Worm (Caenorhabditis elegans): Measurements from ENCODE around the gene Y45G12B.2.
A peak's percentile ranks its signal among the peaks of the same experiment; 100 is the strongest.

Gene Y45G12B.2

ce11 chrV:2722555-2722954 is 28.0 kb downstream of the Y45G12B.2 start, which contains the start of gene srg-60:
Gene srg-60, minus strand, starts transcription at chrV:2722655.
- no peak for TF ChIP-seq elt-3 (tag; optimal IDR thresholded peaks at IDR 0.05)
- TF ChIP-seq C34B4.2 (tag; optimal IDR thresholded peaks at IDR 0.05): no peak
- TF ChIP-seq tlp-1 (tag; optimal IDR thresholded peaks at IDR 0.05): no peak
- no peak for TF ChIP-seq dsc-1 (tag; optimal IDR thresholded peaks at IDR 0.05)
- TF ChIP-seq fkh-8 (tag; optimal IDR thresholded peaks at IDR 0.05): no peak
- TF ChIP-seq pqm-1 (tag; optimal IDR thresholded peaks at IDR 0.05): no peak
- no peak for TF ChIP-seq ceh-82 (tag; optimal IDR thresholded peaks at IDR 0.05)

DNA sequence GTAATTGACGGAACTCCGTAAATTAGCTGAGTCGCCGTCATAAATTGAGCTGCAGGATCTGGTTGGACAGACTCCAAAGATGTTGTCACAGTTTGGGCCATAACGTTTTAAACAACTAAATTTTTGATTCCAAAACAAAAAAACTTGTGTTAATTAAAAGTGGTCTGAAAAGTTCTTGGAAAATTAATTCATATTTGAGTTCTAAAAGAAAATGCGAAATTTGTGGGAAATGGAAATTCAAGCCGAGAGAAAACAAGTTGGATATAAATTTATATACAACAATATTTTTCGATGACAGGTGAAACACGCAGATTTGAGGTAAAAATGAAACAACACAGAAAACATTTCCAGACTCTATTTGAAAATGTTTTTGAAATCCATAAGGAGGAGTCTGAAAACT is 30.7 kb downstream of the Y45G12B.2 start, which contains the start of gene srg-59:
Gene srg-59, minus strand, starts transcription at position 101 of the 400 bp plus-strand sequence.
- TF ChIP-seq nhr-77 (tag; optimal IDR thresholded peaks at IDR 0.05): no peak
- no peak for TF ChIP-seq pqm-1 (tag; optimal IDR thresholded peaks at IDR 0.05)
- no peak for TF ChIP-seq alr-1 (tag; optimal IDR thresholded peaks at IDR 0.05; ENCODE audit: borderline replicate concordance)
- no peak for TF ChIP-seq unc-98 (GFP tag; IDR thresholded peaks at IDR 0.05)
- TF ChIP-seq tbx-2 (tag; optimal IDR thresholded peaks at IDR 0.05): no peak
- no peak for TF ChIP-seq dpl-1 (GFP tag; optimal IDR thresholded peaks at IDR 0.05)
- no peak for TF ChIP-seq sptf-1 (tag; optimal IDR thresholded peaks at IDR 0.05)
- TF ChIP-seq nhr-90 (tag; optimal IDR thresholded peaks at IDR 0.05; ENCODE audit: poor library complexity): no peak
- no peak for TF ChIP-seq lin-39 (tag; optimal IDR thresholded peaks at IDR 0.05)
- no peak for TF ChIP-seq ztf-4 (tag; optimal IDR thresholded peaks at IDR 0.05)
- TF ChIP-seq unc-30 (tag; optimal IDR thresholded peaks at IDR 0.05): no peak

ce11 chrV:2727101-2727500 is 32.5 kb downstream of the Y45G12B.2 start, which contains the start of gene str-13:
Gene str-13, minus strand, starts transcription at chrV:2727201.
- TF ChIP-seq aly-2 (tag; optimal IDR thresholded peaks at IDR 0.05): no peak
- TF ChIP-seq nhr-85 (tag): peak; percentile 39
- TF ChIP-seq lin-15B (tag; optimal IDR thresholded peaks at IDR 0.05): no peak

ce11 chrV:2728236-2728635 is 33.7 kb downstream of the Y45G12B.2 start, which contains the start of gene str-33:
Gene str-33, plus strand, starts transcription at chrV:2728536.
- TF ChIP-seq snpc-4 (tag; optimal IDR thresholded peaks at IDR 0.05) (no peak), nhr-47 (tag; optimal IDR thresholded peaks at IDR 0.05) (no peak), fkh-4 (tag; optimal IDR thresholded peaks at IDR 0.05; ENCODE audit: borderline replicate concordance) (no peak), C04F5.9 (tag; optimal IDR thresholded peaks at IDR 0.05) (no peak), rnt-1 (tag; optimal IDR thresholded peaks at IDR 0.05) (no peak), zip-4 (GFP tag; optimal IDR thresholded peaks at IDR 0.05) (no peak), unc-130 (tag; optimal IDR thresholded peaks at IDR 0.05) (no peak), nhr-19 (GFP tag; conservative IDR thresholded peaks at IDR 0.05) (no peak), ceh-63 (GFP tag; optimal IDR thresholded peaks at IDR 0.05) (no peak), xbp-1 (tag; optimal IDR thresholded peaks at IDR 0.05) (no peak), swsn-7 (tag; optimal IDR thresholded peaks at IDR 0.05) (no peak), C16A3.4 (tag; optimal IDR thresholded peaks at IDR 0.05) (no peak), nhr-90 (tag; optimal IDR thresholded peaks at IDR 0.05; ENCODE audit: poor library complexity) (no peak), ceh-82 (tag; optimal IDR thresholded peaks at IDR 0.05) (no peak), sox-4 (tag; optimal IDR thresholded peaks at IDR 0.05) (no peak), snu-23 (GFP tag; optimal IDR thresholded peaks at IDR 0.05) (no peak), lin-13 (GFP tag; optimal IDR thresholded peaks at IDR 0.05) (no peak)

- peak; percentile 98 for TF ChIP-seq elt-2 (tag; optimal IDR thresholded peaks at IDR 0.05)
- no peak for TF ChIP-seq nhr-71 (tag; optimal IDR thresholded peaks at IDR 0.05)
- no peak for TF ChIP-seq pax-3 (tag; optimal IDR thresholded peaks at IDR 0.05)
- TF ChIP-seq jun-1 (tag; optimal IDR thresholded peaks at IDR 0.05): no peak
- TF ChIP-seq ama-1 (optimal IDR thresholded peaks at IDR 0.05): peak; percentile 8
- peak; percentile 43 for TF ChIP-seq nhr-90 (tag; optimal IDR thresholded peaks at IDR 0.05; ENCODE audit: poor library complexity)
Measured at ce11 chrV:2730784-2731480, 36.4 kb downstream of the Y45G12B.2 start, which contains the start of gene dod-3. Gene dod-3, minus strand, starts transcription at chrV:2731098.
